Worm (Caenorhabditis elegans) whole organism, L1 larva: ENCODE measurements around the gene T27E7.5.

Experiments used
- aly-2 ChIP-seq: fragments of 150-350 bp; optimal IDR thresholded peaks from 2 replicates; lab custom pipeline; 2014; ENCODE audit warnings: missing biosample characterization, missing genetic modification characterization
- ama-1 ChIP-seq: fragments of 150-350 bp; optimal IDR thresholded peaks from 2 replicates; lab custom pipeline; 2014
- blmp-1 ChIP-seq: fragments of 150-350 bp; optimal IDR thresholded peaks from 2 replicates; lab custom pipeline; 2014; ENCODE audit warnings: missing biosample characterization, missing genetic modification characterization
- egl-27 ChIP-seq, 2 experiments: fragments of 150-350 bp in 1 of 2; sonication (generic microtip); optimal IDR thresholded peaks; 3 replicates each; lab custom pipeline; 2017 to 2018; ENCODE audit warnings: missing biosample characterization in 2 of 2, missing genetic modification characterization in 2 of 2, missing genetic modification reagents in 2 of 2
- elt-2 ChIP-seq: sonication (generic microtip); optimal IDR thresholded peaks from 2 replicates; lab custom pipeline; 2016; ENCODE audit warnings: missing genetic modification characterization, mild to moderate bottlenecking, inconsistent platforms, missing compliant biosample characterization, missing genetic modification reagents
- lir-3 ChIP-seq: sonication (generic microtip); optimal IDR thresholded peaks from 2 replicates; lab custom pipeline; 2016; ENCODE audit warnings: mild to moderate bottlenecking, missing genetic modification characterization, moderate library complexity, missing compliant biosample characterization; ENCODE audit not compliant: poor library complexity
- nhr-11 ChIP-seq: fragments of 150-350 bp; optimal IDR thresholded peaks from 2 replicates; lab custom pipeline; 2014; ENCODE audit warnings: missing biosample characterization, missing genetic modification characterization
- nhr-12 ChIP-seq: sonication (generic microtip); optimal IDR thresholded peaks from 2 replicates; lab custom pipeline; 2017; ENCODE audit warnings: missing biosample characterization, missing genetic modification characterization
- nhr-84 ChIP-seq: sonication (generic microtip); optimal IDR thresholded peaks from 2 replicates; lab custom pipeline; 2017; ENCODE audit warnings: missing biosample characterization, missing genetic modification characterization
- pax-3 ChIP-seq: fragments of 200-800 bp; sonication (Bioruptor generic); optimal IDR thresholded peaks from 2 replicates; lab custom pipeline; 2018; ENCODE audit warnings: mild to moderate bottlenecking, missing genetic modification characterization, moderate library complexity, missing compliant biosample characterization
- skn-1 ChIP-seq: fragments of 150-350 bp; optimal IDR thresholded peaks from 2 replicates; lab custom pipeline; 2014; ENCODE audit warnings: missing biosample characterization, missing genetic modification characterization
- ztf-11 ChIP-seq, 2 experiments: sonication (generic microtip); optimal IDR thresholded peaks; 2 replicates each; lab custom pipeline; 2016 to 2017; ENCODE audit warnings: missing genetic modification characterization in 2 of 2, missing biosample characterization in 1 of 2, missing compliant biosample characterization in 1 of 2

ce11 chrIV:14547292-14547691, 10.3 kb downstream of the T27E7.5 start:
- TF ChIP-seq ama-1 (lab: Kevin White, UChicago) (no peak), egl-27 (tag; optimal IDR thresholded peaks at IDR 0.05; lab: Kevin White, UChicago) (no peak), skn-1 (tag; lab: Kevin White, UChicago) (no peak), nhr-84 (tag; lab: Kevin White, UChicago) (no peak), blmp-1 (no peak), ztf-11 (tag; optimal IDR thresholded peaks at IDR 0.05; lab: Kevin White, UChicago) (no peak), nhr-11 (no peak), nhr-12 (tag; lab: Kevin White, UChicago) (no peak), pax-3 (tag; lab: Kevin White, UChicago) (no peak), elt-2 (tag; lab: Kevin White, UChicago) (no peak), aly-2 (tag; lab: Kevin White, UChicago) (no peak), lir-3 (tag; lab: Kevin White, UChicago) (no peak)
